Worm (Caenorhabditis elegans) whole organism, early embryonic: ENCODE results near the gene sru-37.

Experiments used
- B0310.2 ChIP-seq: sonication (generic microtip); optimal IDR thresholded peaks from 2 replicates; lab custom pipeline; 2016; ENCODE audit warnings: mild to moderate bottlenecking, missing genetic modification characterization, missing compliant biosample characterization
- F13C5.2 ChIP-seq: sonication (generic microtip); optimal IDR thresholded peaks from 2 replicates; lab custom pipeline; 2017; ENCODE audit warnings: mild to moderate bottlenecking, missing genetic modification characterization, inconsistent platforms, missing compliant biosample characterization
- aly-1 ChIP-seq: sonication (generic microtip); optimal IDR thresholded peaks from 2 replicates; lab custom pipeline; 2016; ENCODE audit warnings: missing genetic modification characterization, missing compliant biosample characterization
- ama-1 ChIP-seq: fragments of 150-350 bp; optimal IDR thresholded peaks from 2 replicates; lab custom pipeline; 2014
- ceh-13 ChIP-seq: fragments of 200-800 bp; sonication (Bioruptor generic); optimal IDR thresholded peaks from 2 replicates; lab custom pipeline; 2018; ENCODE audit warnings: mild to moderate bottlenecking, missing genetic modification characterization, missing compliant biosample characterization
- ceh-36 ChIP-seq: sonication (generic microtip); optimal IDR thresholded peaks from 2 replicates; lab custom pipeline; 2016; ENCODE audit warnings: missing genetic modification characterization, inconsistent platforms, missing compliant biosample characterization
- ets-7 ChIP-seq: sonication (generic microtip); optimal IDR thresholded peaks from 2 replicates; lab custom pipeline; 2016; ENCODE audit warnings: missing genotype, missing genetic modification characterization, missing compliant biosample characterization
- flt-1 ChIP-seq: fragments of 200-800 bp; sonication (Bioruptor generic); IDR thresholded peaks from 2 replicates; pipeline ENCODE4 v1.3.6; 2022; ENCODE audit warnings: missing genetic modification characterization, missing compliant biosample characterization
- hmbx-1 ChIP-seq: sonication (generic microtip); optimal IDR thresholded peaks from 2 replicates; lab custom pipeline; 2016; ENCODE audit warnings: mild to moderate bottlenecking, missing genetic modification characterization, missing compliant biosample characterization
- hmg-4 ChIP-seq: fragments of 200-800 bp; sonication (Bioruptor generic); optimal IDR thresholded peaks from 2 replicates; lab custom pipeline; 2018; ENCODE audit warnings: mild to moderate bottlenecking, missing genetic modification characterization, missing compliant biosample characterization
- hnd-1 ChIP-seq: sonication (generic microtip); optimal IDR thresholded peaks from 2 replicates; lab custom pipeline; 2016; ENCODE audit warnings: missing genetic modification characterization, missing compliant biosample characterization
- pes-1 ChIP-seq: fragments of 200-800 bp; sonication (Bioruptor generic); IDR thresholded peaks from 2 replicates; pipeline ENCODE4 v1.3.6; 2022; ENCODE audit warnings: missing genetic modification reagents, missing genetic modification characterization, missing compliant biosample characterization
- scrt-1 ChIP-seq: fragments of 200-800 bp; sonication (Bioruptor generic); IDR thresholded peaks from 2 replicates; pipeline ENCODE4 v1.3.6; 2022; ENCODE audit warnings: missing genetic modification characterization, missing compliant biosample characterization
- sea-1 ChIP-seq: fragments of 200-800 bp; sonication (Bioruptor generic); conservative IDR thresholded peaks from 2 replicates; pipeline ENCODE4 v1.3.6; 2022; ENCODE audit warnings: missing genetic modification characterization, missing compliant biosample characterization
- tbx-11 ChIP-seq: fragments of 200-800 bp; sonication (Bioruptor generic); IDR thresholded peaks from 2 replicates; pipeline ENCODE4 v1.3.6; 2022; ENCODE audit warnings: missing genetic modification characterization, missing compliant biosample characterization
- tbx-37 ChIP-seq: fragments of 200-800 bp; sonication (Bioruptor generic); conservative IDR thresholded peaks from 2 replicates; pipeline ENCODE4 v1.3.6; 2022; ENCODE audit warnings: missing genetic modification reagents, missing genetic modification characterization, missing compliant biosample characterization
- tra-4 ChIP-seq: sonication (generic microtip); optimal IDR thresholded peaks from 2 replicates; lab custom pipeline; 2017; ENCODE audit warnings: missing genetic modification characterization, missing compliant biosample characterization

The sru-37 gene

DNA sequence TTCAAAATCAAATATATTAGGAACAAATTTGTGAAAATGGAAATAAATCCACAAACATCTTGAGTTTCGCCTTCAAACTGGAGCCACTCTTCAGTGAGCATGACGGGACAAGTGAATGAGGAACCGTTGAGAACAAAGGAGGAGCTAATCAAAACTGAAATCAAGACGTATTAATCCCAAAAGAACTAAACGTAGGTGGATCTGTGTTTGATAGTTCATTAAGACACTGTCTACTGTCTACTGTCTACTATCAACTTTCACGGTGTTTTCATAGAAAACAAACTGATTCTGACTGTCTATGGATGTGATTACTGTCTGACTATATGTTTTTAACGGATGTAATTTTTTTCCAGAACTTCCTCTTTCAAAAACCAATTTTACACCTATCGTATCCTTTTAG is 16.5 kb downstream of the sru-37 start, which contains the start of gene str-193:
Gene str-193, minus strand, starts transcription at position 101 of the 400 bp plus-strand sequence.
- no peak for TF ChIP-seq aly-1 (tag; lab: Kevin White, UChicago)
- TF ChIP-seq tra-4: no peak
- TF ChIP-seq hmbx-1: no peak
- TF ChIP-seq ceh-36: no peak
- no peak for TF ChIP-seq tbx-11
- no peak for TF ChIP-seq ets-7
- TF ChIP-seq hmg-4: no peak
- TF ChIP-seq ama-1: no peak

- no peak for TF ChIP-seq hmbx-1
Measured at ce11 chrV:9824149-9824548, 18.9 kb downstream of the sru-37 start, which contains the start of gene str-2. str-2 (minus strand) TSS chrV:9824249.

- TF ChIP-seq pes-1 (GFP tag; lab: Robert Waterston, UW) (no peak), tbx-11 (no peak), tbx-37 (GFP tag; lab: Robert Waterston, UW) (no peak), B0310.2 (no peak), ceh-36 (no peak), hmg-4 (no peak), tra-4 (no peak), ets-7 (no peak), aly-1 (tag; lab: Kevin White, UChicago) (no peak), flt-1 (GFP tag; lab: Robert Waterston, UW) (no peak), scrt-1 (GFP tag; lab: Robert Waterston, UW) (no peak), sea-1 (GFP tag; lab: Robert Waterston, UW) (no peak), ceh-13 (GFP tag; lab: Kevin White, UChicago) (no peak), hnd-1 (tag; lab: Kevin White, UChicago) (no peak), hmbx-1 (no peak), ama-1 (no peak), F13C5.2 (no peak)
Measured at ce11 chrV:9833900-9834299, 28.6 kb downstream of the sru-37 start, which contains the start of gene sru-40. sru-40 (minus strand) TSS chrV:9834000.

DNA sequence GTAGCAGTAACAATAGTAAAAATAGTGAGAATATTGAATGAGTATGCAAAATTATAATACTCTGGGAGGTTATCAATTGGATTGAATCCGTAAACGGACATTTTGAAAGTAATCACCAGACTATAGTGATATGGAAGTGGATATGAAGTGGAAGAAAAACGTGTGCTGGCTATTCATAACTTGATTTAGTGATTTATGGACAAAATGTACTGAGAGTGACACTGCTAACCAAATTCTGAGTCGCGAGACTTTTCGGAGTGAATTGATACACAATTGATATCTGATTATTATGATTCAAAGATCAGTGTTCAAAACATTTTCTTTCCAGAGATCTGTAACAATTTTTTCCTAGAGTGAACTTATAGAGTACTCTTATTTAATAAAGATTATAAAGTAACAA is 30.7 kb downstream of the sru-37 start, which contains the start of gene sru-38:
Gene sru-38, minus strand, starts transcription at position 101 of the 400 bp plus-strand sequence.
- no peak for TF ChIP-seq B0310.2
- TF ChIP-seq ceh-36: no peak
- TF ChIP-seq F13C5.2: no peak
- no peak for TF ChIP-seq ets-7
- no peak for TF ChIP-seq aly-1 (tag; lab: Kevin White, UChicago)
- no peak for TF ChIP-seq hnd-1 (tag; lab: Kevin White, UChicago)
- no peak for TF ChIP-seq hmg-4
- TF ChIP-seq tra-4: no peak
- no peak for TF ChIP-seq scrt-1 (GFP tag; lab: Robert Waterston, UW)
- no peak for TF ChIP-seq tbx-37 (GFP tag; lab: Robert Waterston, UW)
- no peak for TF ChIP-seq ceh-13 (GFP tag; lab: Kevin White, UChicago)
- no peak for TF ChIP-seq pes-1 (GFP tag; lab: Robert Waterston, UW)
- no peak for TF ChIP-seq ama-1
- no peak for TF ChIP-seq flt-1 (GFP tag; lab: Robert Waterston, UW)
- no peak for TF ChIP-seq sea-1 (GFP tag; lab: Robert Waterston, UW)
- TF ChIP-seq hmbx-1: no peak
- TF ChIP-seq tbx-11: no peak

ce11 chrV:9837679-9838078 is 32.4 kb downstream of the sru-37 start, which contains the start of gene srsx-21:
srsx-21 (plus strand) TSS chrV:9837979.
- TF ChIP-seq tbx-37 (GFP tag; lab: Robert Waterston, UW) (no peak), pes-1 (GFP tag; lab: Robert Waterston, UW) (no peak), ceh-36 (no peak), ceh-13 (GFP tag; lab: Kevin White, UChicago) (no peak)

ce11 chrV:9841376-9841775 is 36.1 kb downstream of the sru-37 start, which contains the start of gene sru-36:
sru-36 (plus strand) TSS chrV:9841676.
- no peak for TF ChIP-seq ama-1
- no peak for TF ChIP-seq F13C5.2
- TF ChIP-seq tbx-37 (GFP tag; lab: Robert Waterston, UW): no peak
- TF ChIP-seq B0310.2: no peak
- TF ChIP-seq tra-4: no peak
- no peak for TF ChIP-seq tbx-11
- no peak for TF ChIP-seq pes-1 (GFP tag; lab: Robert Waterston, UW)
- TF ChIP-seq scrt-1 (GFP tag; lab: Robert Waterston, UW): no peak
- TF ChIP-seq ceh-13 (GFP tag; lab: Kevin White, UChicago): no peak
- no peak for TF ChIP-seq hnd-1 (tag; lab: Kevin White, UChicago)
- TF ChIP-seq hmg-4: no peak
- TF ChIP-seq ceh-36: no peak
- no peak for TF ChIP-seq ets-7
- no peak for TF ChIP-seq aly-1 (tag; lab: Kevin White, UChicago)

ce11 chrV:9843376-9843916 is 38.2 kb downstream of the sru-37 start, which contains the start of gene sru-8:
sru-8 (plus strand) TSS chrV:9843866.
- TF ChIP-seq ceh-36 (no peak), tbx-11 (no peak), sea-1 (GFP tag; lab: Robert Waterston, UW) (no peak), scrt-1 (GFP tag; lab: Robert Waterston, UW) (no peak), ets-7 (no peak)

- TF ChIP-seq aly-1 (tag; lab: Kevin White, UChicago): no peak
- no peak for TF ChIP-seq tra-4
- TF ChIP-seq scrt-1 (GFP tag; lab: Robert Waterston, UW): no peak
- no peak for TF ChIP-seq F13C5.2
- no peak for TF ChIP-seq ceh-36
- TF ChIP-seq ceh-13 (GFP tag; lab: Kevin White, UChicago): no peak
- no peak for TF ChIP-seq hmg-4
- TF ChIP-seq sea-1 (GFP tag; lab: Robert Waterston, UW): no peak
Measured at ce11 chrV:9848576-9848975, 43.3 kb downstream of the sru-37 start.

- no peak for TF ChIP-seq flt-1 (GFP tag; lab: Robert Waterston, UW)
- TF ChIP-seq aly-1 (tag; lab: Kevin White, UChicago): no peak
- TF ChIP-seq pes-1 (GFP tag; lab: Robert Waterston, UW): no peak
- TF ChIP-seq hmg-4: no peak
- TF ChIP-seq ceh-13 (GFP tag; lab: Kevin White, UChicago): no peak
- TF ChIP-seq tbx-11: no peak
- no peak for TF ChIP-seq ceh-36
- TF ChIP-seq tbx-37 (GFP tag; lab: Robert Waterston, UW): no peak
- TF ChIP-seq ama-1: no peak
- TF ChIP-seq tra-4: no peak
- TF ChIP-seq B0310.2: no peak
- TF ChIP-seq sea-1 (GFP tag; lab: Robert Waterston, UW): no peak
- TF ChIP-seq ets-7: no peak
- TF ChIP-seq F13C5.2: no peak
Measured at ce11 chrV:9853801-9854200, 48.5 kb downstream of the sru-37 start.
